Fruit fly (Drosophila melanogaster) whole organism, wandering third instar larva: ENCODE data around the gene RpL40.

Experiments
- Abd-B ChIP-seq: fragments of >200 bp; optimal IDR thresholded peaks from 2 replicates; lab custom pipeline; 2017; ENCODE audit warnings: missing biosample characterization, missing genetic modification characterization
- Dfd ChIP-seq: fragments of >200 bp; optimal IDR thresholded peaks from 2 replicates; lab custom pipeline; 2017; ENCODE audit warnings: missing biosample characterization, missing genetic modification characterization
- Jra ChIP-seq: sonication (Bioruptor generic); optimal IDR thresholded peaks from 2 replicates; lab custom pipeline; 2016; ENCODE audit warnings: missing biosample characterization, missing genetic modification characterization
- brk ChIP-seq: fragments of 200-800 bp; sonication (Bioruptor generic); optimal IDR thresholded peaks from 2 replicates; lab custom pipeline; 2016; ENCODE audit warnings: missing biosample characterization, mild to moderate bottlenecking, missing genetic modification characterization
- ey ChIP-seq: fragments of 200-800 bp; sonication (Bioruptor generic); optimal IDR thresholded peaks from 2 replicates; lab custom pipeline; 2016; ENCODE audit warnings: missing biosample characterization, missing genetic modification characterization
- fru ChIP-seq: fragments of 200-800 bp; sonication (Bioruptor generic); optimal IDR thresholded peaks from 3 replicates; lab custom pipeline; 2016; ENCODE audit warnings: missing biosample characterization, mild to moderate bottlenecking, missing genetic modification characterization
- lola ChIP-seq: fragments of >200 bp; optimal IDR thresholded peaks from 2 replicates; lab custom pipeline; 2017; ENCODE audit warnings: missing biosample characterization, missing genetic modification characterization
- pan ChIP-seq: fragments of >200 bp; optimal IDR thresholded peaks from 2 replicates; lab custom pipeline; 2017
- psq ChIP-seq: fragments of 200-800 bp; sonication (Bioruptor generic); optimal IDR thresholded peaks from 3 replicates; lab custom pipeline; 2017; ENCODE audit warnings: missing biosample characterization, mild to moderate bottlenecking, missing genetic modification characterization, moderate library complexity
- sv ChIP-seq: fragments of 200-800 bp; sonication (Bioruptor generic); optimal IDR thresholded peaks from 3 replicates; lab custom pipeline; 2016; ENCODE audit warnings: missing biosample characterization, missing genetic modification characterization
- usp ChIP-seq: fragments of >200 bp; optimal IDR thresholded peaks from 2 replicates; lab custom pipeline; 2017; ENCODE audit warnings: missing biosample characterization, missing genetic modification characterization

DNA sequence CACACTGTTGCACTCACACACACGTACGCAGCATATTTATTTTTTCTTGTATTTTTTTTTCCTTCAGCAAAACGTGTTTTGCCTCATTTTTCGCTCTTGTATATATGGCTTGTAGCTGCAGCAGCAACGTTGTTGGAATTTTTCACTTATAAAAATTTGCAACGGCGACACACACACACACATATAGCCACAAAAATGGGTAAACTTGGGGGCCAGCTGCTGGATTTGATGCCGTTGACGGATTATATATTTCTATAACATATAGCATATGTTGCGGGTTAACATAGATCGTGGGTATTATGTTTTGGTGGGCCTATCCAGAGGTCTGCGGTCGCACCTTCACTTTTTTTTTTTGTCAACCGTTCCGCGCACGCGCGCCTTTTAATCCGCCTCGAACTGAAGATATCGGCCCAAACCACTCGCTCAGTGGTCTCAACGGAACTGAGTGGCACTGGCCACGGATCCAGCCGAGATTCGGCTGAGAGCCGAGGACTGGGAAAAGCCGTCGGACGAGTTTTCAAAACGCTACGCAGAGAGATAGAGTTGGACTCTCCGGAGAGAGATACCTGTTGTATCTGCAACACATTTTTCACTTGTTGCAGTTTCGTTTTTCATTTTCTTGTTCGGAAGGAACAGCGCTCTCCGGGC lies 6.0 kb upstream of the RpL40 start, which contains the start of gene ft:
- no peak for TF ChIP-seq sv
- no peak for TF ChIP-seq Jra (GFP tag; lab: Kevin White, UChicago)
- TF ChIP-seq Dfd (GFP tag; lab: Kevin White, UChicago): no peak
- TF ChIP-seq Abd-B (GFP tag; lab: Kevin White, UChicago): no peak
- TF ChIP-seq brk (GFP tag; lab: Kevin White, UChicago): no peak
- TF ChIP-seq fru: no peak
- TF ChIP-seq ey (GFP tag; lab: Kevin White, UChicago): no peak
- TF ChIP-seq pan (lab: Kevin White, UChicago): no peak
- no peak for TF ChIP-seq usp (GFP tag; lab: Kevin White, UChicago)
- TF ChIP-seq lola (GFP tag; lab: Kevin White, UChicago): no peak
- TF ChIP-seq psq (GFP tag; lab: Kevin White, UChicago): no peak
